Fruit fly (Drosophila melanogaster) whole organism, embryonic: ENCODE results near the gene ss.

Experiments used
- ATbp ChIP-seq: fragments of 200-800 bp; sonication (Bioruptor generic); optimal IDR thresholded peaks from 2 replicates; lab custom pipeline; 2017; ENCODE audit warnings: missing biosample characterization, mild to moderate bottlenecking, missing genetic modification characterization, missing genetic modification reagents
- Atf3 ChIP-seq: fragments of 200-800 bp; sonication (Bioruptor generic); optimal IDR thresholded peaks from 3 replicates; lab custom pipeline; 2016; ENCODE audit warnings: missing biosample characterization, missing genetic modification characterization
- B-H2 ChIP-seq: fragments of 200-800 bp; sonication (Bioruptor generic); optimal IDR thresholded peaks from 2 replicates; lab custom pipeline; 2018; ENCODE audit warnings: missing biosample characterization, mild to moderate bottlenecking, missing genetic modification characterization
- BtbVII ChIP-seq: fragments of 200-800 bp; sonication (Bioruptor generic); optimal IDR thresholded peaks from 3 replicates; lab custom pipeline; 2017; ENCODE audit warnings: missing biosample characterization, mild to moderate bottlenecking, missing genetic modification characterization
- CG10462 ChIP-seq: fragments of 200-800 bp; sonication (Bioruptor generic); optimal IDR thresholded peaks from 2 replicates; lab custom pipeline; 2016; ENCODE audit warnings: missing biosample characterization, missing genetic modification characterization
- CG10654 ChIP-seq: fragments of 200-800 bp; sonication (Bioruptor generic); optimal IDR thresholded peaks from 2 replicates; lab custom pipeline; 2016; ENCODE audit warnings: missing biosample characterization, missing genetic modification characterization
- CG11696 ChIP-seq: fragments of 200-800 bp; sonication (Bioruptor generic); IDR thresholded peaks from 2 replicates; pipeline ENCODE4 v1.3.6; 2022; ENCODE audit warnings: missing biosample characterization, missing genetic modification characterization
- CG12659 ChIP-seq: fragments of 200-800 bp; sonication (Bioruptor generic); optimal IDR thresholded peaks from 3 replicates; lab custom pipeline; 2017; ENCODE audit warnings: mild to moderate bottlenecking, missing biosample characterization, missing genetic modification reagents, missing genetic modification characterization
- CG12744 ChIP-seq: fragments of 200-800 bp; sonication (Bioruptor generic); optimal IDR thresholded peaks from 2 replicates; lab custom pipeline; 2016; ENCODE audit warnings: missing biosample characterization, missing genetic modification characterization
- CG13296 ChIP-seq: fragments of 200-800 bp; sonication (Bioruptor generic); optimal IDR thresholded peaks from 3 replicates; lab custom pipeline; 2018; ENCODE audit warnings: missing biosample characterization, mild to moderate bottlenecking, missing genetic modification characterization
- CG14050 ChIP-seq: fragments of 200-800 bp; sonication (Bioruptor generic); IDR thresholded peaks from 3 replicates; pipeline ENCODE4 v1.3.6; 2022; ENCODE audit warnings: missing biosample characterization, missing genetic modification characterization
- CG15269 ChIP-seq: fragments of 200-800 bp; sonication (Bioruptor generic); optimal IDR thresholded peaks from 2 replicates; lab custom pipeline; 2018; ENCODE audit warnings: missing biosample characterization, mild to moderate bottlenecking, missing genetic modification characterization, moderate library complexity
- CG1529 ChIP-seq: fragments of 200-800 bp; sonication (Bioruptor generic); optimal IDR thresholded peaks from 3 replicates; lab custom pipeline; 2018; ENCODE audit warnings: missing biosample characterization, missing genetic modification characterization
- CG15601 ChIP-seq: fragments of 200-800 bp; sonication (Bioruptor generic); optimal IDR thresholded peaks from 3 replicates; lab custom pipeline; 2019; ENCODE audit warnings: missing biosample characterization, mild to moderate bottlenecking, missing genetic modification characterization, moderate library complexity
- CG16779 ChIP-seq: fragments of 200-800 bp; sonication (Bioruptor generic); IDR thresholded peaks from 2 replicates; pipeline ENCODE4 v1.3.6; 2022; ENCODE audit warnings: missing biosample characterization, missing genetic modification characterization
- CG16863 ChIP-seq: fragments of 200-800 bp; sonication (Bioruptor generic); optimal IDR thresholded peaks from 3 replicates; lab custom pipeline; 2016; ENCODE audit warnings: missing biosample characterization, missing genetic modification characterization
- CG18599 ChIP-seq: fragments of 200-800 bp; sonication (Bioruptor generic); optimal IDR thresholded peaks from 3 replicates; lab custom pipeline; 2017; ENCODE audit warnings: missing biosample characterization, missing genetic modification characterization, mild to moderate bottlenecking, moderate library complexity, missing genetic modification reagents
- CG3407 ChIP-seq: fragments of 200-800 bp; sonication (Bioruptor generic); optimal IDR thresholded peaks from 2 replicates; lab custom pipeline; 2018; ENCODE audit warnings: missing biosample characterization, mild to moderate bottlenecking, missing genetic modification characterization
- CG4820 ChIP-seq: fragments of 200-800 bp; sonication (Bioruptor generic); optimal IDR thresholded peaks from 3 replicates; lab custom pipeline; 2016; ENCODE audit warnings: missing biosample characterization, missing genetic modification characterization
- CG5245 ChIP-seq: fragments of 200-800 bp; sonication (Bioruptor generic); optimal IDR thresholded peaks from 3 replicates; lab custom pipeline; 2016; ENCODE audit warnings: missing biosample characterization, missing genetic modification characterization
- CTCF ChIP-seq: fragments of 200-800 bp; sonication (Bioruptor generic); optimal IDR thresholded peaks from 2 replicates; lab custom pipeline; 2017; ENCODE audit warnings: missing biosample characterization, mild to moderate bottlenecking, missing genetic modification characterization, moderate library complexity
- D ChIP-seq, 2 experiments: fragments of 200-800 bp in 1 of 2; fragments of >200 bp in 1 of 2; sonication (Bioruptor generic) in 1 of 2; optimal IDR thresholded peaks; 2 replicates in 1 of 2; 3 replicates in 1 of 2; lab custom pipeline; 2017; ENCODE audit warnings: mild to moderate bottlenecking in 1 of 2, missing biosample characterization in 1 of 2, missing genetic modification characterization in 1 of 2, missing genetic modification reagents in 1 of 2
- Fer1 ChIP-seq: fragments of 200-800 bp; sonication (Bioruptor generic); optimal IDR thresholded peaks from 2 replicates; lab custom pipeline; 2017; ENCODE audit warnings: missing biosample characterization, mild to moderate bottlenecking, missing genetic modification characterization
- Lhr ChIP-seq: fragments of 200-800 bp; sonication (Bioruptor generic); optimal IDR thresholded peaks from 3 replicates; lab custom pipeline; 2017; ENCODE audit warnings: mild to moderate bottlenecking, missing biosample characterization, missing genetic modification reagents, missing genetic modification characterization
- Lim3 ChIP-seq: fragments of 200-800 bp; sonication (Bioruptor generic); IDR thresholded peaks from 2 replicates; pipeline ENCODE4 v1.3.6; 2022; ENCODE audit warnings: missing biosample characterization, missing genetic modification characterization
- MBD-R2 ChIP-seq: fragments of 200-800 bp; sonication (Bioruptor generic); IDR thresholded peaks from 2 replicates; pipeline ENCODE4 v1.3.6; 2022; ENCODE audit warnings: missing biosample characterization, missing genetic modification characterization
- MTF-1 ChIP-seq: fragments of 200-800 bp; sonication (Bioruptor generic); optimal IDR thresholded peaks from 2 replicates; lab custom pipeline; 2018; ENCODE audit warnings: missing biosample characterization, mild to moderate bottlenecking, missing genetic modification characterization, borderline replicate concordance
- NfI ChIP-seq: fragments of 200-800 bp; sonication (Bioruptor generic); optimal IDR thresholded peaks from 3 replicates; lab custom pipeline; 2018; ENCODE audit warnings: missing biosample characterization, mild to moderate bottlenecking, missing genetic modification characterization, moderate library complexity
- Sry-δ ChIP-seq: fragments of 200-800 bp; sonication (Bioruptor generic); optimal IDR thresholded peaks from 2 replicates; lab custom pipeline; 2016; ENCODE audit warnings: missing biosample characterization, missing genetic modification characterization
- ac ChIP-seq: fragments of 200-800 bp; sonication (Bioruptor generic); optimal IDR thresholded peaks from 3 replicates; lab custom pipeline; 2017; ENCODE audit warnings: missing biosample characterization, mild to moderate bottlenecking, missing genetic modification characterization
- cg ChIP-seq: fragments of 200-800 bp; sonication (Bioruptor generic); optimal IDR thresholded peaks from 3 replicates; lab custom pipeline; 2019; ENCODE audit warnings: missing biosample characterization, mild to moderate bottlenecking, missing genetic modification characterization, moderate library complexity
- crol ChIP-seq: fragments of 200-800 bp; sonication (Bioruptor generic); IDR thresholded peaks from 2 replicates; pipeline ENCODE4 v1.3.6; 2022; ENCODE audit warnings: missing biosample characterization, missing genetic modification characterization
- dm ChIP-seq: fragments of 200-800 bp; sonication (Bioruptor generic); optimal IDR thresholded peaks from 3 replicates; lab custom pipeline; 2016; ENCODE audit warnings: missing biosample characterization, missing genetic modification characterization
- emc ChIP-seq: fragments of 200-800 bp; sonication (Bioruptor generic); optimal IDR thresholded peaks from 2 replicates; lab custom pipeline; 2016; ENCODE audit warnings: missing biosample characterization, missing genetic modification characterization
- ems ChIP-seq: fragments of 200-800 bp; sonication (Bioruptor generic); optimal IDR thresholded peaks from 3 replicates; lab custom pipeline; 2016; ENCODE audit warnings: missing biosample characterization, missing genetic modification characterization
- ewg ChIP-seq: fragments of 200-800 bp; sonication (Bioruptor generic); optimal IDR thresholded peaks from 3 replicates; lab custom pipeline; 2017; ENCODE audit warnings: mild to moderate bottlenecking, missing biosample characterization, missing genetic modification reagents, missing genetic modification characterization
- exex ChIP-seq: fragments of 200-800 bp; sonication (Bioruptor generic); optimal IDR thresholded peaks from 4 replicates; lab custom pipeline; 2018; ENCODE audit warnings: missing biosample characterization, mild to moderate bottlenecking, missing genetic modification characterization, moderate library complexity
- eyg ChIP-seq: fragments of 200-800 bp; sonication (Bioruptor generic); optimal IDR thresholded peaks from 3 replicates; lab custom pipeline; 2016; ENCODE audit warnings: missing biosample characterization, missing genetic modification characterization
- fd3F ChIP-seq: fragments of 200-800 bp; sonication (Bioruptor generic); optimal IDR thresholded peaks from 2 replicates; lab custom pipeline; 2018; ENCODE audit warnings: missing biosample characterization, mild to moderate bottlenecking, missing genetic modification characterization, moderate library complexity
- fru ChIP-seq: fragments of >200 bp; optimal IDR thresholded peaks from 2 replicates; lab custom pipeline; 2017
- gce ChIP-seq: fragments of 200-800 bp; sonication (Bioruptor generic); IDR thresholded peaks from 3 replicates; pipeline ENCODE4 v1.3.6; 2022; ENCODE audit warnings: missing biosample characterization, missing genetic modification characterization
- her ChIP-seq: fragments of 200-800 bp; sonication (Bioruptor generic); optimal IDR thresholded peaks from 2 replicates; lab custom pipeline; 2016; ENCODE audit warnings: missing biosample characterization, missing genetic modification characterization
- insv ChIP-seq, 2 experiments: fragments of 200-800 bp; sonication (Bioruptor generic); optimal IDR thresholded peaks; 3 replicates each; lab custom pipeline; 2016 to 2018; ENCODE audit warnings: missing biosample characterization in 2 of 2, missing genetic modification characterization in 2 of 2
- jigr1 ChIP-seq: fragments of 200-800 bp; sonication (Bioruptor generic); IDR thresholded peaks from 3 replicates; pipeline ENCODE4 v1.3.6; 2022; ENCODE audit warnings: missing biosample characterization, missing genetic modification characterization
- mirr ChIP-seq: fragments of 200-800 bp; sonication (Bioruptor generic); optimal IDR thresholded peaks from 3 replicates; lab custom pipeline; 2018; ENCODE audit warnings: missing biosample characterization, mild to moderate bottlenecking, missing genetic modification characterization
- oc ChIP-seq: fragments of 200-800 bp; sonication (Bioruptor generic); optimal IDR thresholded peaks from 2 replicates; lab custom pipeline; 2018; ENCODE audit warnings: missing biosample characterization, mild to moderate bottlenecking, missing genetic modification characterization, moderate library complexity
- pum ChIP-seq: fragments of 200-800 bp; sonication (Bioruptor generic); optimal IDR thresholded peaks from 2 replicates; lab custom pipeline; 2016; ENCODE audit warnings: missing biosample characterization, missing genetic modification characterization
- sim ChIP-seq: fragments of 200-800 bp; sonication (Bioruptor generic); IDR thresholded peaks from 2 replicates; pipeline ENCODE4 v1.3.6; 2022; ENCODE audit warnings: missing biosample characterization, missing genetic modification characterization
- slou ChIP-seq: fragments of 200-800 bp; sonication (Bioruptor generic); optimal IDR thresholded peaks from 3 replicates; lab custom pipeline; 2016; ENCODE audit warnings: missing biosample characterization, missing genetic modification characterization
- sug ChIP-seq: fragments of 200-800 bp; optimal IDR thresholded peaks from 2 replicates; lab custom pipeline; 2019; ENCODE audit warnings: missing biosample characterization, mild to moderate bottlenecking, missing genetic modification characterization, moderate library complexity
- tap ChIP-seq: fragments of 200-800 bp; optimal IDR thresholded peaks from 3 replicates; lab custom pipeline; 2019; ENCODE audit warnings: missing biosample characterization, mild to moderate bottlenecking, missing genetic modification characterization, moderate library complexity

ss gene

dm6 chr3R:16442937-16443336 is 39.4 kb upstream of the ss start, which contains the start of the genes Ttc1 and CG14882 (continued):
- peak; percentile 49 for TF ChIP-seq Sry-δ
- peak; percentile 80 for TF ChIP-seq NfI (GFP tag; lab: Kevin White, UChicago)
- TF ChIP-seq CG1529 (GFP tag; lab: Kevin White, UChicago) = peak; percentile 62
- peak; percentile 83 for TF ChIP-seq CG13296 (GFP tag; lab: Kevin White, UChicago)
- TF ChIP-seq CG16863 (GFP tag; lab: Kevin White, UChicago) = peak; percentile 87
- TF ChIP-seq Fer1 (GFP tag; lab: Kevin White, UChicago) = peak; percentile 81
- TF ChIP-seq CG10462 (GFP tag; lab: Kevin White, UChicago) = peak; percentile 87
- TF ChIP-seq CTCF (GFP tag; lab: Kevin White, UChicago) = no peak
- peak; percentile 68; the same call in 1 of the 2 replicates for TF ChIP-seq Lim3 (GFP tag; lab: Robert Waterston, UW)
- peak; percentile 68 for TF ChIP-seq CG15601 (tag; lab: Kevin White, UChicago)
- TF ChIP-seq CG12659 = peak; percentile 93
- TF ChIP-seq CG3407 (GFP tag; lab: Kevin White, UChicago) = peak; percentile 65
- TF ChIP-seq Lhr (GFP tag; lab: Kevin White, UChicago) = peak; percentile 48
- TF ChIP-seq fru (lab: Kevin White, UChicago) = no peak
- TF ChIP-seq ac (GFP tag; lab: Kevin White, UChicago) = no peak
- TF ChIP-seq gce = peak; percentile 13; the same call in 1 of the 3 replicates
- TF ChIP-seq B-H2 (GFP tag; lab: Kevin White, UChicago) = peak; percentile 62
- TF ChIP-seq D (optimal IDR thresholded peaks at IDR 0.05; lab: Kevin White, UChicago) = no peak
- peak; percentile 54 for TF ChIP-seq D (GFP tag; optimal IDR thresholded peaks at IDR 0.05; lab: Kevin White, UChicago)
- 0 out of 2 replicates have a peak, but pooled peaks have one; percentile 23 for TF ChIP-seq crol (GFP tag; lab: Robert Waterston, UW)
- TF ChIP-seq sim = peak; percentile 47; the same call in 1 of the 2 replicates
- no peak for TF ChIP-seq cg (GFP tag; lab: Kevin White, UChicago)
- peak; percentile 92 for TF ChIP-seq CG14050 (GFP tag; lab: Robert Waterston, UW)
- peak; percentile 78 for TF ChIP-seq ATbp
- TF ChIP-seq MTF-1 = peak; percentile 27
- TF ChIP-seq CG11696 (GFP tag; lab: Robert Waterston, UW) = peak; percentile 48
- no peak for TF ChIP-seq tap (tag; lab: Kevin White, UChicago)
- TF ChIP-seq CG18599 = no peak
- TF ChIP-seq mirr (GFP tag; lab: Kevin White, UChicago) = peak; percentile 52
- TF ChIP-seq MBD-R2 (GFP tag; lab: Robert Waterston, UW) = peak; percentile 93
- TF ChIP-seq CG4820 (GFP tag; lab: Kevin White, UChicago) = peak; percentile 61
- peak; percentile 56 for TF ChIP-seq eyg (GFP tag; lab: Kevin White, UChicago)
- peak; percentile 55 for TF ChIP-seq CG16779
- TF ChIP-seq exex (tag; lab: Kevin White, UChicago) = no peak
- peak; percentile 84 for TF ChIP-seq her
- peak; percentile 85 for TF ChIP-seq pum (GFP tag; lab: Kevin White, UChicago)
- peak; percentile 74 for TF ChIP-seq slou
- TF ChIP-seq ems = peak; percentile 73
- TF ChIP-seq CG12744 (GFP tag; lab: Kevin White, UChicago) = peak; percentile 77
- TF ChIP-seq emc (GFP tag; lab: Kevin White, UChicago) = peak; percentile 63
- TF ChIP-seq ewg = peak; percentile 58
- peak; percentile 81 for TF ChIP-seq sug (tag; lab: Kevin White, UChicago)
- no peak for TF ChIP-seq CG15269 (tag; lab: Kevin White, UChicago)
- peak in 1 of 2 experiments; percentile 28 for TF ChIP-seq insv (GFP tag; optimal IDR thresholded peaks at IDR 0.05; lab: Kevin White, UChicago)
- TF ChIP-seq jigr1 (GFP tag; lab: Robert Waterston, UW) = no peak; the same call in 2 of the 3 replicates
- peak; percentile 53 for TF ChIP-seq Atf3
- TF ChIP-seq oc = no peak
- TF ChIP-seq BtbVII (GFP tag; lab: Kevin White, UChicago) = peak; percentile 68
- peak; percentile 73 for TF ChIP-seq fd3F (GFP tag; lab: Kevin White, UChicago)
- TF ChIP-seq CG5245 (GFP tag; lab: Kevin White, UChicago) = peak; percentile 47
- peak; percentile 78 for TF ChIP-seq CG10654 (GFP tag; lab: Kevin White, UChicago)
- peak; percentile 67 for TF ChIP-seq dm (GFP tag; lab: Kevin White, UChicago)
